Fruit fly (Drosophila melanogaster): ENCODE data around the gene CG33642.

- TF ChIP-seq run (tag; optimal IDR thresholded peaks at IDR 0.05) = no peak
- peak; percentile 13 for TF ChIP-seq ems (GFP tag; optimal IDR thresholded peaks at IDR 0.05)
- no peak for TF ChIP-seq pum (GFP tag; optimal IDR thresholded peaks at IDR 0.05)
- no peak for TF ChIP-seq BEAF-32 (GFP tag; optimal IDR thresholded peaks at IDR 0.05)
- TF ChIP-seq CG14860 (GFP tag; IDR thresholded peaks at IDR 0.05; ENCODE audit: partially characterized antibody) = no peak
- peak; percentile 24; the same call in 2 of the 3 replicates for TF ChIP-seq ci (GFP tag; IDR thresholded peaks at IDR 0.05)
- no peak for TF ChIP-seq Myb (GFP tag; optimal IDR thresholded peaks at IDR 0.05)
- no peak for TF ChIP-seq CG30431 (GFP tag; optimal IDR thresholded peaks at IDR 0.05)
- no peak for TF ChIP-seq dati (GFP tag; IDR thresholded peaks at IDR 0.05)
- peak; percentile 27 for TF ChIP-seq mam (GFP tag; optimal IDR thresholded peaks at IDR 0.05)
- TF ChIP-seq pita (GFP tag; optimal IDR thresholded peaks at IDR 0.05) = no peak
- TF ChIP-seq BtbVII (GFP tag; optimal IDR thresholded peaks at IDR 0.05) = no peak
- no peak for TF ChIP-seq Mes4 (GFP tag; optimal IDR thresholded peaks at IDR 0.05)
- no peak for TF ChIP-seq gcm (GFP tag; optimal IDR thresholded peaks at IDR 0.05)
Observed at dm6 chr2L:13512182-13513032, 17.4 kb upstream of the CG33642 start.

Data from whole organism, embryonic.